Fruit fly (Drosophila melanogaster) whole organism, prepupa: Measurements from ENCODE around the gene c12.1.

Experiments
- Blimp-1 ChIP-seq: fragments of 200-800 bp; sonication (Bioruptor generic); optimal IDR thresholded peaks from 3 replicates; lab custom pipeline; 2017; ENCODE audit warnings: missing biosample characterization, missing genetic modification characterization, mild to moderate bottlenecking, moderate library complexity, missing genetic modification reagents
- CG11294 ChIP-seq: fragments of 200-800 bp; sonication (Bioruptor generic); IDR thresholded peaks from 2 replicates; pipeline ENCODE4 v1.3.6; 2022; ENCODE audit warnings: missing biosample characterization, missing genetic modification characterization
- CG11762 ChIP-seq: fragments of 200-800 bp; sonication (Bioruptor generic); optimal IDR thresholded peaks from 3 replicates; lab custom pipeline; 2016; ENCODE audit warnings: missing biosample characterization, missing genetic modification characterization; ENCODE audit not compliant: insufficient read depth
- CG15336 ChIP-seq: fragments of 200-800 bp; sonication (Bioruptor generic); IDR thresholded peaks from 2 replicates; pipeline ENCODE4 v1.3.6; 2022; ENCODE audit warnings: missing biosample characterization, missing genetic modification characterization
- CG1621 ChIP-seq: fragments of 200-800 bp; sonication (Bioruptor generic); optimal IDR thresholded peaks from 3 replicates; lab custom pipeline; 2018; ENCODE audit warnings: missing biosample characterization, mild to moderate bottlenecking, missing genetic modification characterization
- CG16779 ChIP-seq: fragments of 200-800 bp; sonication (Bioruptor generic); optimal IDR thresholded peaks from 3 replicates; lab custom pipeline; 2017; ENCODE audit warnings: missing biosample characterization, mild to moderate bottlenecking, missing genetic modification characterization
- CG3032 ChIP-seq: fragments of 200-800 bp; optimal IDR thresholded peaks from 2 replicates; lab custom pipeline; 2019; ENCODE audit warnings: missing biosample characterization, mild to moderate bottlenecking, missing genetic modification characterization, moderate library complexity
- CG31627 ChIP-seq: fragments of 200-800 bp; sonication (Bioruptor generic); optimal IDR thresholded peaks from 3 replicates; lab custom pipeline; 2016; ENCODE audit warnings: missing biosample characterization, missing genetic modification characterization
- CG34406 ChIP-seq: fragments of 200-800 bp; sonication (Bioruptor generic); optimal IDR thresholded peaks from 3 replicates; lab custom pipeline; 2016; ENCODE audit warnings: missing biosample characterization, missing genetic modification characterization
- CG3919 ChIP-seq: fragments of 200-800 bp; sonication (Bioruptor generic); optimal IDR thresholded peaks from 3 replicates; lab custom pipeline; 2016; ENCODE audit warnings: missing biosample characterization, missing genetic modification characterization
- CG4318 ChIP-seq: fragments of 200-800 bp; sonication (Bioruptor generic); optimal IDR thresholded peaks from 3 replicates; lab custom pipeline; 2017; ENCODE audit warnings: missing biosample characterization, mild to moderate bottlenecking, missing genetic modification characterization
- CG6163 ChIP-seq: fragments of 200-800 bp; sonication (Bioruptor generic); IDR thresholded peaks from 3 replicates; pipeline ENCODE4 v1.3.6; 2022; ENCODE audit warnings: missing biosample characterization, missing genetic modification characterization
- CG6276 ChIP-seq: fragments of 200-800 bp; sonication (Bioruptor generic); optimal IDR thresholded peaks from 2 replicates; lab custom pipeline; 2017; ENCODE audit warnings: missing biosample characterization, mild to moderate bottlenecking, missing genetic modification characterization
- CG6792 ChIP-seq: fragments of 200-800 bp; sonication (Bioruptor generic); optimal IDR thresholded peaks from 3 replicates; lab custom pipeline; 2016; ENCODE audit warnings: missing biosample characterization, missing genetic modification characterization
- CG6808 ChIP-seq: fragments of 200-800 bp; sonication (Bioruptor generic); optimal IDR thresholded peaks from 3 replicates; lab custom pipeline; 2017; ENCODE audit warnings: missing biosample characterization, missing genetic modification characterization, mild to moderate bottlenecking, moderate library complexity, missing genetic modification reagents
- CG6854 ChIP-seq: fragments of 200-800 bp; sonication (Bioruptor generic); optimal IDR thresholded peaks from 2 replicates; lab custom pipeline; 2017; ENCODE audit warnings: missing biosample characterization, mild to moderate bottlenecking, missing genetic modification characterization
- CG8119 ChIP-seq: fragments of 200-800 bp; sonication (Bioruptor generic); IDR thresholded peaks from 3 replicates; pipeline ENCODE4 v1.3.6; 2022; ENCODE audit warnings: missing biosample characterization, missing genetic modification characterization
- CG8319 ChIP-seq: fragments of 200-800 bp; sonication (Bioruptor generic); optimal IDR thresholded peaks from 3 replicates; lab custom pipeline; 2016; ENCODE audit warnings: missing biosample characterization, missing genetic modification characterization
- CG8632 ChIP-seq: fragments of 200-800 bp; sonication (Bioruptor generic); optimal IDR thresholded peaks from 3 replicates; lab custom pipeline; 2016; ENCODE audit warnings: missing biosample characterization, missing genetic modification characterization
- CG9139 ChIP-seq: fragments of 200-800 bp; sonication (Bioruptor generic); optimal IDR thresholded peaks from 3 replicates; lab custom pipeline; 2017; ENCODE audit warnings: missing biosample characterization, mild to moderate bottlenecking, missing genetic modification characterization
- Eip75B ChIP-seq: fragments of 200-800 bp; sonication (Bioruptor generic); optimal IDR thresholded peaks from 3 replicates; lab custom pipeline; 2016; ENCODE audit warnings: missing biosample characterization, missing genetic modification characterization
- Eip78C ChIP-seq: fragments of 200-800 bp; sonication (Bioruptor generic); peaks from one replicate; lab custom pipeline; 2016; ENCODE audit warnings: missing biosample characterization, missing genetic modification characterization
- Eip93F ChIP-seq: fragments of 200-800 bp; sonication (Bioruptor generic); optimal IDR thresholded peaks from 2 replicates; lab custom pipeline; 2016; ENCODE audit warnings: missing biosample characterization, mild to moderate bottlenecking, missing genetic modification characterization
- Ets96B ChIP-seq: fragments of 200-800 bp; optimal IDR thresholded peaks from 2 replicates; lab custom pipeline; 2019; ENCODE audit warnings: missing biosample characterization, mild to moderate bottlenecking, missing genetic modification characterization, moderate library complexity
- Gug ChIP-seq: fragments of 200-800 bp; sonication (Bioruptor generic); IDR thresholded peaks from 2 replicates; pipeline ENCODE4 v1.3.6; 2022; ENCODE audit warnings: missing biosample characterization, missing genetic modification characterization
- Hr38 ChIP-seq: sonication (Bioruptor generic); optimal IDR thresholded peaks from 2 replicates; lab custom pipeline; 2016; ENCODE audit warnings: missing biosample characterization, missing genetic modification characterization
- Hr39 ChIP-seq: fragments of 200-800 bp; sonication (Bioruptor generic); optimal IDR thresholded peaks from 2 replicates; lab custom pipeline; 2016; ENCODE audit warnings: missing biosample characterization, missing genetic modification characterization
- Hr4 ChIP-seq: fragments of 200-800 bp; sonication (Bioruptor generic); optimal IDR thresholded peaks from 3 replicates; lab custom pipeline; 2016; ENCODE audit warnings: missing biosample characterization, missing genetic modification characterization
- Lpt ChIP-seq: fragments of 200-800 bp; sonication (Bioruptor generic); optimal IDR thresholded peaks from 3 replicates; lab custom pipeline; 2016; ENCODE audit warnings: missing biosample characterization, missing genetic modification characterization
- Met ChIP-seq: fragments of 200-800 bp; sonication (Bioruptor generic); optimal IDR thresholded peaks from 3 replicates; lab custom pipeline; 2016; ENCODE audit warnings: missing biosample characterization, missing genetic modification characterization
- OdsH ChIP-seq: fragments of 200-800 bp; sonication (Bioruptor generic); optimal IDR thresholded peaks from 3 replicates; lab custom pipeline; 2016; ENCODE audit warnings: missing biosample characterization, missing genetic modification characterization
- Smox ChIP-seq: fragments of 200-800 bp; sonication (Bioruptor generic); optimal IDR thresholded peaks from 3 replicates; lab custom pipeline; 2016; ENCODE audit warnings: missing biosample characterization, missing genetic modification characterization
- Sox102F ChIP-seq: fragments of 200-800 bp; sonication (Bioruptor generic); optimal IDR thresholded peaks from 2 replicates; lab custom pipeline; 2016; ENCODE audit warnings: missing biosample characterization, mild to moderate bottlenecking, missing genetic modification characterization
- Sox14 ChIP-seq: fragments of 200-800 bp; sonication (Bioruptor generic); optimal IDR thresholded peaks from 3 replicates; lab custom pipeline; 2016; ENCODE audit warnings: missing biosample characterization, missing genetic modification characterization
- Sox15 ChIP-seq: fragments of 200-800 bp; sonication (Bioruptor generic); optimal IDR thresholded peaks from 3 replicates; lab custom pipeline; 2016; ENCODE audit warnings: missing biosample characterization, missing genetic modification characterization
- achi ChIP-seq: fragments of 200-800 bp; sonication (Bioruptor generic); optimal IDR thresholded peaks from 3 replicates; lab custom pipeline; 2016; ENCODE audit warnings: missing biosample characterization, missing genetic modification characterization
- dac ChIP-seq: fragments of 200-800 bp; sonication (Bioruptor generic); optimal IDR thresholded peaks from 2 replicates; lab custom pipeline; 2017; ENCODE audit warnings: missing biosample characterization, mild to moderate bottlenecking, missing genetic modification characterization
- dsx ChIP-seq: fragments of 200-800 bp; optimal IDR thresholded peaks from 3 replicates; lab custom pipeline; 2019; ENCODE audit warnings: missing biosample characterization, mild to moderate bottlenecking, missing genetic modification characterization, moderate library complexity; ENCODE audit not compliant: poor library complexity, severe bottlenecking
- eg ChIP-seq: fragments of 200-800 bp; sonication (Bioruptor generic); IDR thresholded peaks from 3 replicates; pipeline ENCODE4 v1.3.6; 2022; ENCODE audit warnings: missing biosample characterization, missing genetic modification characterization
- esn ChIP-seq: fragments of 200-800 bp; sonication (Bioruptor generic); optimal IDR thresholded peaks from 2 replicates; lab custom pipeline; 2016; ENCODE audit warnings: missing biosample characterization, mild to moderate bottlenecking, missing genetic modification characterization, moderate library complexity
- fd59A ChIP-seq: fragments of 200-800 bp; sonication (Bioruptor generic); optimal IDR thresholded peaks from 2 replicates; lab custom pipeline; 2017; ENCODE audit warnings: missing biosample characterization, mild to moderate bottlenecking, missing genetic modification characterization, missing genetic modification reagents
- fd85E ChIP-seq: fragments of 200-800 bp; sonication (Bioruptor generic); optimal IDR thresholded peaks from 3 replicates; lab custom pipeline; 2016; ENCODE audit warnings: missing biosample characterization, missing genetic modification characterization
- fkh ChIP-seq: fragments of 200-800 bp; sonication (Bioruptor generic); optimal IDR thresholded peaks from 3 replicates; lab custom pipeline; 2017; ENCODE audit warnings: missing biosample characterization, mild to moderate bottlenecking, missing genetic modification characterization, moderate library complexity
- net ChIP-seq: fragments of 200-800 bp; sonication (Bioruptor generic); optimal IDR thresholded peaks from 3 replicates; lab custom pipeline; 2016; ENCODE audit warnings: missing biosample characterization, missing genetic modification characterization
- pdm3 ChIP-seq: fragments of 200-800 bp; sonication (Bioruptor generic); optimal IDR thresholded peaks from 3 replicates; lab custom pipeline; 2016; ENCODE audit warnings: missing biosample characterization, missing genetic modification characterization
- salr ChIP-seq, 2 experiments: fragments of 200-800 bp; sonication (Bioruptor generic); optimal IDR thresholded peaks; 3 replicates each; lab custom pipeline; 2016 to 2018; ENCODE audit warnings: missing biosample characterization in 2 of 2, missing genetic modification characterization in 2 of 2, mild to moderate bottlenecking in 1 of 2
- spab ChIP-seq: fragments of 200-800 bp; sonication (Bioruptor generic); optimal IDR thresholded peaks from 2 replicates; lab custom pipeline; 2017; ENCODE audit warnings: missing biosample characterization, mild to moderate bottlenecking, missing genetic modification characterization, missing genetic modification reagents
- ss ChIP-seq, 2 experiments: fragments of 200-800 bp; sonication (Bioruptor generic); optimal IDR thresholded peaks; 2 replicates in 1 of 2; 3 replicates in 1 of 2; lab custom pipeline; 2017 to 2018; ENCODE audit warnings: mild to moderate bottlenecking in 2 of 2, missing biosample characterization in 2 of 2, missing genetic modification characterization in 2 of 2, moderate library complexity in 1 of 2
- svp ChIP-seq: fragments of 200-800 bp; sonication (Bioruptor generic); peaks from one replicate; lab custom pipeline; 2016; ENCODE audit warnings: missing biosample characterization, missing genetic modification characterization
- topi ChIP-seq: fragments of 200-800 bp; sonication (Bioruptor generic); optimal IDR thresholded peaks from 3 replicates; lab custom pipeline; 2016; ENCODE audit warnings: missing biosample characterization, missing genetic modification characterization
- vri ChIP-seq: fragments of 200-800 bp; sonication (Bioruptor generic); optimal IDR thresholded peaks from 3 replicates; lab custom pipeline; 2016; ENCODE audit warnings: missing biosample characterization, mild to moderate bottlenecking, missing genetic modification characterization

c12.1 gene

DNA sequence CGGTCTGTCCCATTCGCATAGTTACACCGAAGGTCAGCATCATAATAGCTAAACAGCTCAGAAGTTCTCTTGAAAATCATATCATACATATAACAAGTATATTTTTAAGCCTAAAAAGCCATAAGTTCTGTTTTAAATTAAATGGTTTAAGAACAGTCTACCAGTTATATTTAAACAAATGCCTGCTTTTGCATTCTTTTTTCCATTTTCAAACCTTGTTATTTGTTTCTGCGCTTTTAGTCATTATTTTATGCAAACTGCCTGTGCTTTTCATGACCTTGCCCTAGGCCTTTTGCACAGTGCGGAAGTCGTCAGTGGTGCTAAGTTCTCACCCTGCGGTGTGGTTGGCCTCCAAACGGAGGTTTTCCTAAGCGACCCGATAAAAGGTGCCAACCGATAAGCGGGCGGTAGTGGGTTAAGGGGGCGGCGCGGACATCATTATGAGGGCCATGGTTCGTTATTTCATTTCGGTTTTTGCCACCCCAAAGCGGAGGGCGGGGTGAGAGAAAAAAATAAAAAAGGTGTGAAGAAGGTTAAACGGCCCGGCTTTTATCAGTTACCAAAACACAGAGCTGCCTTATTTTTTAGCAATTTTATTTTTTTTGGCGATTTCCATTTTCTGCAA lies 25.6 kb upstream of the c12.1 start:
- TF ChIP-seq CG8632 (GFP tag; lab: Kevin White, UChicago) (peak; percentile 63), spab (GFP tag; lab: Kevin White, UChicago) (peak; percentile 44), dsx (GFP tag; lab: Kevin White, UChicago) (peak; percentile 51), topi (GFP tag; lab: Kevin White, UChicago) (peak; percentile 82), Blimp-1 (GFP tag; lab: Kevin White, UChicago) (peak; percentile 45), CG4318 (GFP tag; lab: Kevin White, UChicago) (peak; percentile 41), CG6792 (GFP tag; lab: Kevin White, UChicago) (peak; percentile 72), Sox14 (peak; percentile 59), CG15336 (GFP tag; lab: Robert Waterston, UW) (peak; percentile 46; the same call in 1 of the 2 replicates), Ets96B (tag; lab: Kevin White, UChicago) (peak; percentile 64), CG34406 (GFP tag; lab: Kevin White, UChicago) (peak; percentile 71), Lpt (peak; percentile 62), Eip78C (GFP tag; lab: Kevin White, UChicago) (peak; percentile 91), Eip75B (GFP tag; lab: Kevin White, UChicago) (peak; percentile 63), eg (GFP tag; lab: Robert Waterston, UW) (no peak), ss (GFP tag; optimal IDR thresholded peaks at IDR 0.05; lab: Kevin White, UChicago) (peak; percentile 34 to 46), net (GFP tag; lab: Kevin White, UChicago) (peak; percentile 77), CG9139 (no peak), CG11294 (no peak; the same call in 1 of the 2 replicates), Hr4 (GFP tag; lab: Kevin White, UChicago) (peak; percentile 56), CG11762 (GFP tag; lab: Kevin White, UChicago) (peak; percentile 67), CG16779 (tag; lab: Kevin White, UChicago) (no peak), vri (GFP tag; lab: Kevin White, UChicago) (peak; percentile 72), CG6276 (GFP tag; lab: Kevin White, UChicago) (peak; percentile 55), CG31627 (GFP tag; lab: Kevin White, UChicago) (peak; percentile 75), salr (GFP tag; optimal IDR thresholded peaks at IDR 0.05; lab: Kevin White, UChicago) (peak in 1 of 2 experiments; percentile 80), fkh (peak; percentile 22), CG6854 (peak; percentile 15), Met (GFP tag; lab: Kevin White, UChicago) (peak; percentile 75), pdm3 (peak; percentile 71), Smox (GFP tag; lab: Kevin White, UChicago) (peak; percentile 62), CG6163 (GFP tag; lab: Robert Waterston, UW) (no peak; the same call in 2 of the 3 replicates), dac (GFP tag; lab: Kevin White, UChicago) (no peak), Eip93F (no peak), OdsH (GFP tag; lab: Kevin White, UChicago) (peak; percentile 63), achi (GFP tag; lab: Kevin White, UChicago) (peak; percentile 68), CG3032 (tag; lab: Kevin White, UChicago) (peak; percentile 27), fd85E (GFP tag; lab: Kevin White, UChicago) (no peak), fd59A (GFP tag; lab: Kevin White, UChicago) (peak; percentile 61), Hr39 (GFP tag; lab: Kevin White, UChicago) (peak; percentile 78), CG6808 (GFP tag; lab: Kevin White, UChicago) (peak; percentile 60), Gug (GFP tag; lab: Robert Waterston, UW) (peak; percentile 22; the same call in 1 of the 2 replicates), esn (GFP tag; lab: Kevin White, UChicago) (peak; percentile 71), Sox15 (GFP tag; lab: Kevin White, UChicago) (peak; percentile 72), CG8119 (GFP tag; lab: Robert Waterston, UW) (peak; percentile 56; the same call in 2 of the 3 replicates), CG3919 (GFP tag; lab: Kevin White, UChicago) (peak; percentile 69), CG8319 (GFP tag; lab: Kevin White, UChicago) (peak; percentile 61), svp (GFP tag; lab: Kevin White, UChicago) (peak; percentile 90), CG1621 (tag; lab: Kevin White, UChicago) (peak; percentile 45), Sox102F (GFP tag; lab: Kevin White, UChicago) (peak; percentile 57), Hr38 (GFP tag; lab: Kevin White, UChicago) (no peak)
